Worm (Caenorhabditis elegans) whole organism, midembryonic: ENCODE results near the gene mrpl-46.
"Not testable (repeated sequence)": the region's sequence is repeated elsewhere in the genome, so short reads cannot be mapped to it uniquely, and the experiment has no call there.

Source experiments
- cog-1 ChIP-seq: sonication (generic microtip); optimal IDR thresholded peaks from 2 replicates; lab custom pipeline; 2016; ENCODE audit warnings: missing genetic modification characterization, missing compliant biosample characterization
- flt-1 ChIP-seq: fragments of 200-800 bp; sonication (Bioruptor generic); IDR thresholded peaks from 2 replicates; pipeline ENCODE4 v1.3.6; 2022; ENCODE audit warnings: missing genetic modification characterization, missing compliant biosample characterization
- med-1 ChIP-seq: sonication (generic microtip); optimal IDR thresholded peaks from 2 replicates; lab custom pipeline; 2017; ENCODE audit warnings: missing genetic modification characterization, mild to moderate bottlenecking, missing compliant biosample characterization, antibody characterized with exemption, missing genetic modification reagents; ENCODE audit not compliant: insufficient read depth
- ref-1 ChIP-seq: fragments of 200-800 bp; sonication (Bioruptor generic); conservative IDR thresholded peaks from 2 replicates; pipeline ENCODE4 v1.3.6; 2022; ENCODE audit warnings: missing genetic modification reagents, missing genetic modification characterization, missing compliant biosample characterization
- tab-1 ChIP-seq: fragments of 200-800 bp; sonication (Bioruptor generic); IDR thresholded peaks from 2 replicates; pipeline ENCODE4 v1.3.6; 2022; ENCODE audit warnings: missing genetic modification characterization, missing compliant biosample characterization
- ztf-29 ChIP-seq: fragments of 200-800 bp; sonication (Bioruptor generic); IDR thresholded peaks from 2 replicates; pipeline ENCODE4 v1.3.6; 2022; ENCODE audit warnings: missing genetic modification reagents, missing genetic modification characterization, missing compliant biosample characterization

DNA sequence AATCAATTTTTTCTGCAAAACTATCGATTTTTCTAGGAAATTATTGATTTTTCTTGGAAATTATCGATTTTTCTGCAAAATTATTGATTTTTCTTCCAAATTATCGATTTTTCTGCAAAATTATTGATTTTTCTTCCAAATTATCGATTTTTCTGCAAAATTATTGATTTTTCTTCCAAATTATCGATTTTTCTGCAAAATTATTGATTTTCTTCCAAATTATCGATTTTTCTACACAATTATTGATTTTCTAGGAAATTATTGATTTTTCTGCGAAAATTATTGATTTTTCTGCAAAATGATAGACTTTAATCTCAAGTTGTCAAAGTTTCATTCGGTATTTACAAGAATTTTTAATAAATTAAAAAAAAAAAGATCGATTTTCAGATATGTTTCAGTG is 48.3 kb downstream of the mrpl-46 start:
- not testable (repeated sequence) for TF ChIP-seq ztf-29 (GFP tag; lab: Robert Waterston, UW); flt-1 (GFP tag; lab: Robert Waterston, UW); ref-1 (GFP tag; lab: Robert Waterston, UW); cog-1; med-1 (GFP tag; lab: Kevin White, UChicago); tab-1 (GFP tag; lab: Robert Waterston, UW)
